Worm (Caenorhabditis elegans) whole organism, early embryonic: ENCODE results near the gene ZK380.4.

Experiments
- F13C5.2 ChIP-seq: sonication (generic microtip); optimal IDR thresholded peaks from 2 replicates; lab custom pipeline; 2017; ENCODE audit warnings: mild to moderate bottlenecking, missing genetic modification characterization, inconsistent platforms, missing compliant biosample characterization
- aly-1 ChIP-seq: sonication (generic microtip); optimal IDR thresholded peaks from 2 replicates; lab custom pipeline; 2016; ENCODE audit warnings: missing genetic modification characterization, missing compliant biosample characterization
- ama-1 ChIP-seq: fragments of 150-350 bp; optimal IDR thresholded peaks from 2 replicates; lab custom pipeline; 2014
- flt-1 ChIP-seq: fragments of 200-800 bp; sonication (Bioruptor generic); IDR thresholded peaks from 2 replicates; pipeline ENCODE4 v1.3.6; 2022; ENCODE audit warnings: missing genetic modification characterization, missing compliant biosample characterization
- hmg-4 ChIP-seq: fragments of 200-800 bp; sonication (Bioruptor generic); optimal IDR thresholded peaks from 2 replicates; lab custom pipeline; 2018; ENCODE audit warnings: mild to moderate bottlenecking, missing genetic modification characterization, missing compliant biosample characterization
- hnd-1 ChIP-seq: sonication (generic microtip); optimal IDR thresholded peaks from 2 replicates; lab custom pipeline; 2016; ENCODE audit warnings: missing genetic modification characterization, missing compliant biosample characterization
- tbx-11 ChIP-seq: fragments of 200-800 bp; sonication (Bioruptor generic); IDR thresholded peaks from 2 replicates; pipeline ENCODE4 v1.3.6; 2022; ENCODE audit warnings: missing genetic modification characterization, missing compliant biosample characterization
- tbx-37 ChIP-seq: fragments of 200-800 bp; sonication (Bioruptor generic); conservative IDR thresholded peaks from 2 replicates; pipeline ENCODE4 v1.3.6; 2022; ENCODE audit warnings: missing genetic modification reagents, missing genetic modification characterization, missing compliant biosample characterization

- no peak for TF ChIP-seq aly-1 (tag; lab: Kevin White, UChicago)
- no peak for TF ChIP-seq ama-1 (lab: Kevin White, UChicago)
- no peak for TF ChIP-seq hmg-4 (GFP tag; lab: Kevin White, UChicago)
- no peak for TF ChIP-seq hnd-1 (tag; lab: Kevin White, UChicago)
- no peak for TF ChIP-seq tbx-37 (GFP tag; lab: Robert Waterston, UW)
- TF ChIP-seq tbx-11 (GFP tag; lab: Robert Waterston, UW), result no peak
- no peak for TF ChIP-seq F13C5.2 (tag; lab: Kevin White, UChicago)
- TF ChIP-seq flt-1, result no peak
Observed at ce11 chrX:1623048-1623447, 28.7 kb downstream of the ZK380.4 start.
